Worm (Caenorhabditis elegans): ENCODE measurements around the gene F54E7.9.

DNA sequence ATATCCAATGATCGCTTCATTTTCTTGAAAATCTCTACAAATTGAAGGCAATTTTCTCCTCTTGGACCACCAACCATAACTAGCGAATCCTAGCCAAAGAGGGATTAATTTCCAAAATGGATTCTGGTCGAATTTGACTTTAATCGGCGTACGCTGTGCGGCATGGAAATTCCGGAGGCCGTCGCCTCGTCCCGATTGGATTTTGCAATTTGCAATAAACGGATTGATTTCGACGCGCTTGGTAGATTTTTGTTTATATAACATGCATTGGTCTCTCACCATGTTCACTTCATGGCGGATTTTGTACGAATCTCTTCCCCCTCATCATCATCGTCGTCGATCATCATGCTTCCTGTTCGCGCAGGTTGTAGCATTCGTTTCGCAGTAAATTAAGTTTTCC is 12.0 kb downstream of the F54E7.9 start:
- TF ChIP-seq tra-4 (tag; optimal IDR thresholded peaks at IDR 0.05) = no peak
- TF ChIP-seq ama-1 (optimal IDR thresholded peaks at IDR 0.05) = no peak
- TF ChIP-seq aly-1 (tag; optimal IDR thresholded peaks at IDR 0.05) = no peak
- no peak for TF ChIP-seq tbx-37 (GFP tag; conservative IDR thresholded peaks at IDR 0.05)
- TF ChIP-seq B0310.2 (tag; optimal IDR thresholded peaks at IDR 0.05) = no peak
- TF ChIP-seq tbx-11 (GFP tag; IDR thresholded peaks at IDR 0.05) = no peak
- no peak for TF ChIP-seq hnd-1 (tag; optimal IDR thresholded peaks at IDR 0.05)
- TF ChIP-seq ceh-36 (tag; optimal IDR thresholded peaks at IDR 0.05) = no peak
- no peak for TF ChIP-seq ceh-13 (GFP tag; optimal IDR thresholded peaks at IDR 0.05)
